Worm (Caenorhabditis elegans): ENCODE results near the gene C04H5.1.

- TF ChIP-seq cog-1 (tag; optimal IDR thresholded peaks at IDR 0.05) (no peak), flt-1 (GFP tag; IDR thresholded peaks at IDR 0.05) (no peak), T22C8.4 (GFP tag; IDR thresholded peaks at IDR 0.05) (no peak), ref-1 (GFP tag; conservative IDR thresholded peaks at IDR 0.05) (no peak), tab-1 (GFP tag; IDR thresholded peaks at IDR 0.05) (no peak)
Observed at ce11 chrII:14510162-14510561, 23.9 kb upstream of the C04H5.1 start.

All from whole organism, midembryonic.